Worm (Caenorhabditis elegans): ENCODE measurements around the gene rcd-1.

DNA sequence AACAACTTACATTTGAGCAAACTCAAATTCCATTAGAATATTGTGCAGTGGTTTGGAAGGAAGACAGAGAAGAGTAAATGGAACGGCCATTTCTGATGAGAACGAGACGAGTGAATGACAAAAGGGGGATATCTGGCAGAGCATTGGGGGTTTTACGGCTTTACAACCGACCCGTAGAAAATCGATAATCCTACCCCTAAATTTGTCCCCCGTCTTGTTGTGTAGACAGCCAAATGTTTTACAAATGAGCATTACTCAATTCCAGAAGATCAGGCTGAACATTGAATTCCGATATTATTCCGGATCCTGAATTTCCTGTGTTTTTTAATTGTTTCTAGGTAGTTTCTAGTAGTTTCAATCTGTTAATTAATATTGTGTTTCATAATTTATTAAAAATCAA lies 39.6 kb downstream of the rcd-1 start, which contains the start of gene fbxb-99:
- TF ChIP-seq sox-4 (tag; optimal IDR thresholded peaks at IDR 0.05) (no peak), tbx-2 (tag; optimal IDR thresholded peaks at IDR 0.05) (no peak), sup-37 (GFP tag; optimal IDR thresholded peaks at IDR 0.05) (no peak), lin-39 (tag; optimal IDR thresholded peaks at IDR 0.05) (no peak), jun-1 (tag; optimal IDR thresholded peaks at IDR 0.05) (no peak), ces-1 (GFP tag; optimal IDR thresholded peaks at IDR 0.05) (no peak), Y116A8C.19 (tag; optimal IDR thresholded peaks at IDR 0.05; ENCODE audit: borderline replicate concordance) (no peak), nhr-71 (tag; optimal IDR thresholded peaks at IDR 0.05) (no peak), nhr-11 (tag; optimal IDR thresholded peaks at IDR 0.05) (no peak), ceh-90 (tag; optimal IDR thresholded peaks at IDR 0.05) (no peak)
